Fruit fly (Drosophila melanogaster): ENCODE measurements around the gene CG5250.
A peak's percentile ranks its signal among the peaks of the same experiment; 100 is the strongest.

The CG5250 gene

dm6 chr3R:19180263-19180893, 48.7 kb downstream of the CG5250 start, which contains the start of the genes CG5555 and myd (continued):
- no peak for TF ChIP-seq CG10462 (GFP tag; optimal IDR thresholded peaks at IDR 0.05)
- TF ChIP-seq CG15601 (tag; optimal IDR thresholded peaks at IDR 0.05) = no peak
- no peak for TF ChIP-seq Lim3 (GFP tag; IDR thresholded peaks at IDR 0.05)
- TF ChIP-seq insv (GFP tag; optimal IDR thresholded peaks at IDR 0.05) = no peak
- TF ChIP-seq Dek (tag; optimal IDR thresholded peaks at IDR 0.05) = peak; percentile 56
- no peak for TF ChIP-seq ind (GFP tag; optimal IDR thresholded peaks at IDR 0.05)
- no peak for TF ChIP-seq ssp (GFP tag; IDR thresholded peaks at IDR 0.05)
- TF ChIP-seq kay (GFP tag; optimal IDR thresholded peaks at IDR 0.05) = no peak
- no peak for TF ChIP-seq tio (GFP tag; optimal IDR thresholded peaks at IDR 0.05)
- TF ChIP-seq Hr3 (GFP tag; optimal IDR thresholded peaks at IDR 0.05) = peak; percentile 26
- no peak for TF ChIP-seq fd64A (GFP tag; optimal IDR thresholded peaks at IDR 0.05)
- TF ChIP-seq CG31441 (GFP tag; IDR thresholded peaks at IDR 0.05) = peak; percentile 15; the same call in 1 of the 2 replicates
- peak; percentile 52 for TF ChIP-seq CG12155 (GFP tag; optimal IDR thresholded peaks at IDR 0.05)
- no peak for TF ChIP-seq CG4424 (GFP tag; optimal IDR thresholded peaks at IDR 0.05)
